Worm (Caenorhabditis elegans): Measurements from ENCODE around the gene algn-5.
"Not testable (repeated sequence)": the region's sequence is repeated elsewhere in the genome, so short reads cannot be mapped to it uniquely, and the experiment has no call there.

- TF ChIP-seq syd-9 (tag; optimal IDR thresholded peaks at IDR 0.05); ama-1 (optimal IDR thresholded peaks at IDR 0.05); rnt-1 (tag; optimal IDR thresholded peaks at IDR 0.05); pax-1 (tag; optimal IDR thresholded peaks at IDR 0.05); hlh-30 (tag; optimal IDR thresholded peaks at IDR 0.05; ENCODE audit: insufficient read depth); nhr-232 (tag; optimal IDR thresholded peaks at IDR 0.05): not testable (repeated sequence)
Measured at ce11 chrV:4215856-4216255, 20.5 kb downstream of the algn-5 start, which contains the start of gene H43I07.4.
